Fruit fly (Drosophila melanogaster) whole organism, pupa: ENCODE measurements around the gene CG34159.

Experiments used
- CG15710 ChIP-seq: fragments of 200-800 bp; sonication (Bioruptor generic); optimal IDR thresholded peaks from 2 replicates; lab custom pipeline; 2018; ENCODE audit warnings: missing biosample characterization, mild to moderate bottlenecking, missing genetic modification characterization, moderate library complexity
- EcR ChIP-seq: fragments of 200-800 bp; sonication (Bioruptor generic); optimal IDR thresholded peaks from 3 replicates; lab custom pipeline; 2019; ENCODE audit warnings: missing biosample characterization, missing genetic modification characterization, mild to moderate bottlenecking, moderate library complexity, missing genetic modification reagents

- TF ChIP-seq EcR (GFP tag; lab: Kevin White, UChicago), result peak; percentile 64
- no peak for TF ChIP-seq CG15710
These were observed 5.0 kb upstream of the CG34159 start, which contains the start of gene CG5731 for dm6 chr2L:10208799-10209794.
